Fruit fly (Drosophila melanogaster): ENCODE measurements around the gene CG10154.

The CG10154 gene

DNA sequence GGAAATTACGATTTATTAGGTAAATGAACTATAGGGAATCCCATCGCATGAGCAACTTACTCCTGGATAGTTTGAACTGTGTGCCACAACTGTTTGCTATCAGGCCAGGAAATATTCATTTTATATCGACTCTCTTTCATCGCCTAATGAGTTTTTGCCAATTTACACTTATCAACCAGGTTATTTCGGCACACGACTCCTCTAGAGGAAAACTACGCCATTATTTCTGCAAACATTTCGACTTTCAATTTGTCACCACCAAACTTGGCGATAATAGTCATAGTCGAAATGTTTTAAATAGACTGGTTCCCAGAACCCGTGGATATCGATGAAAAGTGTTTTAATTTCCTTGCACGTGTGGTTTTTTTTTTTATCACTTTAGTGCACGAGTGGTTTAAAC, at the start of gene CG10154:
CG10154 (minus strand) TSS at position 101 of the 400 bp plus-strand sequence.
- no peak for TF ChIP-seq CG8159 (tag; optimal IDR thresholded peaks at IDR 0.05)
- TF ChIP-seq fd96Ca (GFP tag; IDR thresholded peaks at IDR 0.05): no peak
- no peak for TF ChIP-seq Pif1B (GFP tag; optimal IDR thresholded peaks at IDR 0.05)
- no peak for TF ChIP-seq EcR (GFP tag; optimal IDR thresholded peaks at IDR 0.05)
- no peak for TF ChIP-seq CG10348 (GFP tag; IDR thresholded peaks at IDR 0.05)
- no peak for TF ChIP-seq CG32121 (GFP tag; IDR thresholded peaks at IDR 0.05)
- no peak for TF ChIP-seq Ets98B (GFP tag; IDR thresholded peaks at IDR 0.05)
- no peak for TF ChIP-seq CG14655 (GFP tag; optimal IDR thresholded peaks at IDR 0.05)
- no peak for TF ChIP-seq Pif1A (GFP tag; optimal IDR thresholded peaks at IDR 0.05)
- TF ChIP-seq CG17806 (tag; optimal IDR thresholded peaks at IDR 0.05): no peak
- no peak for TF ChIP-seq Snoo (tag; optimal IDR thresholded peaks at IDR 0.05)
- TF ChIP-seq gl (tag; optimal IDR thresholded peaks at IDR 0.05): no peak
- no peak for TF ChIP-seq CG15710 (tag; optimal IDR thresholded peaks at IDR 0.05)
- no peak for TF ChIP-seq CG9948 (tag; optimal IDR thresholded peaks at IDR 0.05)

DNA sequence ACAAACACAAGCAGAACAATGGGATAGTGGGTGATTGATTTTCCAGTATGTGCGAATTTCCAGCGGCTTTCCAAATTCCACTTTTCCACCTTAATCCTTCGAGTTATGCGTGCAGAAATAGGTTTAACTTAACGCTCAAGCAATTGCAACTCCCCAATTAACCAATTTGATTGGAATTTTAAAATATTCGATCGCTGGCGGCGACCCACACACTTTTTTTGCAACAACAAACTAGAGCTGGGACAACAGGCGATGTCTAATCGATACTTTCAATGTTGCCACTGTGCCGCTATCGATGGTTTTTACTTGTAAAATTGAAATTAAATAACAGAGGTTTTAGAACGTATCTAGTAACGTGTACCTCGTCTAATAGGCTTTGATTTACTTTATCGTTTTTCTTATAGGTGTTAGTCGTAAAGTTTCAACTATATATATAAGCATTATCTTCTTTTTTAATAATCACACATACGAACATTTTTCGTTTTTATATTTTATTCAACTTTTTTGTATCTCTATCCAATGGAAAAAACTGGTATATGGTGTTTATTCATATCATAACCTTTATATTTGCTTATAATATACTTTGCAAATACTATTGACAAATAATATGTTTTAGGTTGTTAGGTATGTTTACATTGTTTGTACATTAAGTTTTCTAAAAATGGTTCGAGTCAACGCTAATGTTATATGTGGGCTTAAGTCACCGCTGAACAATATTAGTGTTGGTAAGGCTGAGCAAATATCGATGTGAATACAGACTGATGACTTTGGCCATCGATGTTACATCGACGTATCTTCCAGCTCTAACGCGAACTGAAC, 49.3 kb upstream of the CG10154 start, which contains the start of the genes Abp1 and Tgi:
Abp1 (minus strand) TSS at position 240 of the 819 bp plus-strand sequence.
Tgi (plus strand) TSS at position 757 of the 819 bp plus-strand sequence.
- TF ChIP-seq CG4496 (GFP tag; IDR thresholded peaks at IDR 0.05): no peak
- no peak for TF ChIP-seq EcR (GFP tag; optimal IDR thresholded peaks at IDR 0.05)
- TF ChIP-seq gl (tag; optimal IDR thresholded peaks at IDR 0.05): no peak
- TF ChIP-seq CG17806 (tag; optimal IDR thresholded peaks at IDR 0.05): no peak
- no peak for TF ChIP-seq Pif1A (GFP tag; optimal IDR thresholded peaks at IDR 0.05)
- no peak for TF ChIP-seq Pif1B (GFP tag; optimal IDR thresholded peaks at IDR 0.05)
- no peak for TF ChIP-seq CG8159 (tag; optimal IDR thresholded peaks at IDR 0.05)
- TF ChIP-seq CG13204 (GFP tag; optimal IDR thresholded peaks at IDR 0.05): no peak
- TF ChIP-seq CG32121 (GFP tag; IDR thresholded peaks at IDR 0.05): no peak
- no peak for TF ChIP-seq CG10348 (GFP tag; IDR thresholded peaks at IDR 0.05)
- TF ChIP-seq CG8301 (tag; optimal IDR thresholded peaks at IDR 0.05): no peak
- TF ChIP-seq CG12605 (GFP tag; IDR thresholded peaks at IDR 0.05): no peak

dm6 chr3L:13480241-13480627, 43.3 kb upstream of the CG10154 start:
- TF ChIP-seq EcR (GFP tag; optimal IDR thresholded peaks at IDR 0.05) (no peak), CG8159 (tag; optimal IDR thresholded peaks at IDR 0.05) (no peak), Ets98B (GFP tag; IDR thresholded peaks at IDR 0.05) (no peak), CG10348 (GFP tag; IDR thresholded peaks at IDR 0.05) (no peak), Pif1A (GFP tag; optimal IDR thresholded peaks at IDR 0.05) (no peak), CG8301 (tag; optimal IDR thresholded peaks at IDR 0.05) (no peak), rn (GFP tag; IDR thresholded peaks at IDR 0.05) (no peak)

dm6 chr3L:13479609-13480240, 42.8 kb upstream of the CG10154 start:
- TF ChIP-seq CG15710 (tag; optimal IDR thresholded peaks at IDR 0.05) (peak; percentile 37), EcR (GFP tag; optimal IDR thresholded peaks at IDR 0.05) (no peak), gl (tag; optimal IDR thresholded peaks at IDR 0.05) (peak; percentile 6), D1 (tag; optimal IDR thresholded peaks at IDR 0.05) (no peak), CG8159 (tag; optimal IDR thresholded peaks at IDR 0.05) (peak; percentile 44), rn (GFP tag; IDR thresholded peaks at IDR 0.05) (no peak), CG9948 (tag; optimal IDR thresholded peaks at IDR 0.05) (peak; percentile 45), Pif1A (GFP tag; optimal IDR thresholded peaks at IDR 0.05) (peak; percentile 65), Snoo (tag; optimal IDR thresholded peaks at IDR 0.05) (peak; percentile 32), CG14655 (GFP tag; optimal IDR thresholded peaks at IDR 0.05) (peak; percentile 73), Pif1B (GFP tag; optimal IDR thresholded peaks at IDR 0.05) (peak; percentile 39), CG8301 (tag; optimal IDR thresholded peaks at IDR 0.05) (peak; percentile 62), CG17806 (tag; optimal IDR thresholded peaks at IDR 0.05) (peak; percentile 35), CG13204 (GFP tag; optimal IDR thresholded peaks at IDR 0.05) (no peak), fd96Ca (GFP tag; IDR thresholded peaks at IDR 0.05) (peak; percentile 23; the same call in 1 of the 3 replicates), CG4496 (GFP tag; IDR thresholded peaks at IDR 0.05) (peak; percentile 46; the same call in 1 of the 3 replicates), CG32121 (GFP tag; IDR thresholded peaks at IDR 0.05) (peak; percentile 46; the same call in 1 of the 2 replicates)

DNA sequence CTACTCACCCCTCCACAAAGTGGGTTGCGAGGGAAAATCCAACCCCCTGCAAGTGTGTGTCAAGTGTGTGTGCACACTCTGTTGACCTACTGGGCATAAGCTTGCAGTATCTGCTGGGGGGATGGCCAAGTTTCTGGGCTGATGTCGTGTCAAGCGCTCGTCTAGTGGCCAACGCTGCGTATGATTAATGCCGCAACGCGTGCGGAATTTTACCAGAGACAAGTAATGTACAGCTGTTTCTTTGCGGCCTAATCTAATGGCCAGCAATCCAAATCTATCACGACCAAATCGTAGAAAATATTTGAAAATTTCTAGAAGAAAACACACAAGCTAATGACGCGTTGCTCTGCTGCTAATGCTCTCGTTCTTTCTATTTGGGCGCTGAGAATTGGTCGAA, 42.3 kb upstream of the CG10154 start:
- no peak for TF ChIP-seq CG34367 (tag; optimal IDR thresholded peaks at IDR 0.05)
- no peak for TF ChIP-seq EcR (GFP tag; optimal IDR thresholded peaks at IDR 0.05)
- no peak for TF ChIP-seq CG14655 (GFP tag; optimal IDR thresholded peaks at IDR 0.05)
- no peak for TF ChIP-seq D1 (tag; optimal IDR thresholded peaks at IDR 0.05)
- no peak for TF ChIP-seq CG13204 (GFP tag; optimal IDR thresholded peaks at IDR 0.05)

All from whole organism, pupa.